Fruit fly (Drosophila melanogaster) whole organism, embryonic: ENCODE data around the gene mRpL46.
A peak's percentile ranks its signal among the peaks of the same experiment; 100 is the strongest.

Experiments
- Atf-2 ChIP-seq: fragments of 200-800 bp; sonication (Bioruptor generic); optimal IDR thresholded peaks from 2 replicates; lab custom pipeline; 2016; ENCODE audit warnings: missing biosample characterization, missing genetic modification characterization
- BEAF-32 ChIP-seq: fragments of 200-800 bp; sonication (Bioruptor generic); optimal IDR thresholded peaks from 3 replicates; lab custom pipeline; 2017; ENCODE audit warnings: missing biosample characterization, missing genetic modification characterization, mild to moderate bottlenecking, moderate library complexity, missing genetic modification reagents
- CG10654 ChIP-seq: fragments of 200-800 bp; sonication (Bioruptor generic); optimal IDR thresholded peaks from 2 replicates; lab custom pipeline; 2016; ENCODE audit warnings: missing biosample characterization, missing genetic modification characterization
- CG11085 ChIP-seq: fragments of 200-800 bp; sonication (Bioruptor generic); IDR thresholded peaks from 2 replicates; pipeline ENCODE4 v1.3.6; 2022; ENCODE audit warnings: missing biosample characterization, missing genetic modification characterization
- CG13287 ChIP-seq: fragments of 200-800 bp; sonication (Bioruptor generic); IDR thresholded peaks from 2 replicates; pipeline ENCODE4 v1.3.6; 2022; ENCODE audit warnings: missing biosample characterization, missing genetic modification characterization; ENCODE audit not compliant: partially characterized antibody
- CG13424 ChIP-seq: fragments of 200-800 bp; sonication (Bioruptor generic); optimal IDR thresholded peaks from 2 replicates; lab custom pipeline; 2019; ENCODE audit warnings: missing biosample characterization, mild to moderate bottlenecking, missing genetic modification characterization, moderate library complexity
- CG13624 ChIP-seq: fragments of 200-800 bp; sonication (Bioruptor generic); optimal IDR thresholded peaks from 2 replicates; lab custom pipeline; 2016; ENCODE audit warnings: missing biosample characterization, missing genetic modification characterization
- CG16779 ChIP-seq: fragments of 200-800 bp; sonication (Bioruptor generic); IDR thresholded peaks from 2 replicates; pipeline ENCODE4 v1.3.6; 2022; ENCODE audit warnings: missing biosample characterization, missing genetic modification characterization
- CG2116 ChIP-seq: fragments of 200-800 bp; sonication (Bioruptor generic); optimal IDR thresholded peaks from 3 replicates; lab custom pipeline; 2018; ENCODE audit warnings: missing biosample characterization, mild to moderate bottlenecking, missing genetic modification characterization
- CG3995 ChIP-seq: fragments of 200-800 bp; sonication (Bioruptor generic); optimal IDR thresholded peaks from 3 replicates; lab custom pipeline; 2016; ENCODE audit warnings: missing biosample characterization, missing genetic modification characterization
- CG4360 ChIP-seq: fragments of 200-800 bp; sonication (Bioruptor generic); IDR thresholded peaks from 2 replicates; pipeline ENCODE4 v1.3.6; 2022; ENCODE audit warnings: missing biosample characterization, missing genetic modification characterization
- CG6254 ChIP-seq: fragments of 200-800 bp; sonication (Bioruptor generic); optimal IDR thresholded peaks from 3 replicates; lab custom pipeline; 2017; ENCODE audit warnings: mild to moderate bottlenecking, missing biosample characterization, missing genetic modification reagents, missing genetic modification characterization
- CG6813 ChIP-seq: fragments of 200-800 bp; sonication (Bioruptor generic); optimal IDR thresholded peaks from 2 replicates; lab custom pipeline; 2017; ENCODE audit warnings: missing biosample characterization, missing genetic modification characterization, mild to moderate bottlenecking, moderate library complexity, missing genetic modification reagents
- Dll ChIP-seq: fragments of 200-800 bp; sonication (Bioruptor generic); IDR thresholded peaks from 4 replicates; pipeline ENCODE4 v1.3.6; 2022; ENCODE audit warnings: missing biosample characterization, missing genetic modification characterization; ENCODE audit not compliant: partially characterized antibody
- E2f2 ChIP-seq: fragments of 200-800 bp; sonication (Bioruptor generic); IDR thresholded peaks from 2 replicates; pipeline ENCODE4 v1.3.6; 2022; ENCODE audit warnings: missing biosample characterization, missing genetic modification characterization
- HLH4C ChIP-seq: fragments of 200-800 bp; sonication (Bioruptor generic); IDR thresholded peaks from 3 replicates; pipeline ENCODE4 v1.3.6; 2022; ENCODE audit warnings: missing biosample characterization, missing genetic modification characterization; ENCODE audit not compliant: partially characterized antibody
- HLHmδ ChIP-seq: fragments of 200-800 bp; sonication (Bioruptor generic); optimal IDR thresholded peaks from 2 replicates; lab custom pipeline; 2018; ENCODE audit warnings: missing biosample characterization, mild to moderate bottlenecking, missing genetic modification characterization, moderate library complexity
- Lhr ChIP-seq: fragments of 200-800 bp; sonication (Bioruptor generic); optimal IDR thresholded peaks from 3 replicates; lab custom pipeline; 2017; ENCODE audit warnings: mild to moderate bottlenecking, missing biosample characterization, missing genetic modification reagents, missing genetic modification characterization
- NfI ChIP-seq: fragments of 200-800 bp; sonication (Bioruptor generic); optimal IDR thresholded peaks from 3 replicates; lab custom pipeline; 2018; ENCODE audit warnings: missing biosample characterization, mild to moderate bottlenecking, missing genetic modification characterization, moderate library complexity
- Pdp1 ChIP-seq, 2 experiments: fragments of 200-800 bp; sonication (Bioruptor generic); optimal IDR thresholded peaks; 3 replicates each; lab custom pipeline; 2016; ENCODE audit warnings: missing biosample characterization in 2 of 2, missing genetic modification characterization in 2 of 2, mild to moderate bottlenecking in 1 of 2, moderate library complexity in 1 of 2
- Rx ChIP-seq: fragments of 200-800 bp; sonication (Bioruptor generic); IDR thresholded peaks from 2 replicates; pipeline ENCODE4 v1.3.6; 2022; ENCODE audit warnings: missing biosample characterization, missing genetic modification characterization
- Scr ChIP-seq: fragments of 200-800 bp; sonication (Bioruptor generic); IDR thresholded peaks from 2 replicates; pipeline ENCODE4 v1.3.6; 2022; ENCODE audit warnings: missing biosample characterization, missing genetic modification characterization; ENCODE audit not compliant: partially characterized antibody
- Sox100B ChIP-seq: fragments of 200-800 bp; sonication (Bioruptor generic); optimal IDR thresholded peaks from 3 replicates; lab custom pipeline; 2018; ENCODE audit warnings: missing biosample characterization, mild to moderate bottlenecking, missing genetic modification characterization
- YL-1 ChIP-seq: fragments of 200-800 bp; sonication (Bioruptor generic); optimal IDR thresholded peaks from 3 replicates; lab custom pipeline; 2017; ENCODE audit warnings: missing biosample characterization, mild to moderate bottlenecking, missing genetic modification characterization
- cad ChIP-seq: fragments of >200 bp; optimal IDR thresholded peaks from 2 replicates; lab custom pipeline; 2017; ENCODE audit warnings: missing biosample characterization, missing genetic modification characterization
- dan ChIP-seq: fragments of 200-800 bp; sonication (Bioruptor generic); IDR thresholded peaks from 2 replicates; pipeline ENCODE4 v1.3.6; 2022; ENCODE audit warnings: missing biosample characterization, missing genetic modification characterization
- dmrt11E ChIP-seq: fragments of 200-800 bp; sonication (Bioruptor generic); optimal IDR thresholded peaks from 3 replicates; lab custom pipeline; 2018; ENCODE audit warnings: missing biosample characterization, mild to moderate bottlenecking, missing genetic modification characterization, moderate library complexity
- fu2 ChIP-seq: fragments of 200-800 bp; sonication (Bioruptor generic); optimal IDR thresholded peaks from 2 replicates; lab custom pipeline; 2016; ENCODE audit warnings: missing biosample characterization, missing genetic modification characterization
- insv ChIP-seq, 2 experiments: fragments of 200-800 bp; sonication (Bioruptor generic); optimal IDR thresholded peaks; 3 replicates each; lab custom pipeline; 2016 to 2018; ENCODE audit warnings: missing biosample characterization in 2 of 2, missing genetic modification characterization in 2 of 2
- jumu ChIP-seq: fragments of 200-800 bp; sonication (Bioruptor generic); optimal IDR thresholded peaks from 3 replicates; lab custom pipeline; 2016; ENCODE audit warnings: missing biosample characterization, missing genetic modification characterization
- lab ChIP-seq: fragments of 200-800 bp; sonication (Bioruptor generic); optimal IDR thresholded peaks from 3 replicates; lab custom pipeline; 2017; ENCODE audit warnings: missing biosample characterization, missing genetic modification characterization, mild to moderate bottlenecking, moderate library complexity, missing genetic modification reagents
- mirr ChIP-seq: fragments of 200-800 bp; sonication (Bioruptor generic); optimal IDR thresholded peaks from 3 replicates; lab custom pipeline; 2018; ENCODE audit warnings: missing biosample characterization, mild to moderate bottlenecking, missing genetic modification characterization
- onecut ChIP-seq: fragments of 200-800 bp; sonication (Bioruptor generic); IDR thresholded peaks from 2 replicates; pipeline ENCODE4 v1.3.6; 2022; ENCODE audit warnings: missing biosample characterization, missing genetic modification characterization
- pb ChIP-seq: fragments of 200-800 bp; sonication (Bioruptor generic); optimal IDR thresholded peaks from 3 replicates; lab custom pipeline; 2016; ENCODE audit warnings: missing biosample characterization, missing genetic modification characterization
- pzg ChIP-seq: fragments of 200-800 bp; sonication (Bioruptor generic); optimal IDR thresholded peaks from 3 replicates; lab custom pipeline; 2018; ENCODE audit warnings: missing biosample characterization, mild to moderate bottlenecking, missing genetic modification characterization, moderate library complexity
- scrt ChIP-seq: fragments of 200-800 bp; sonication (Bioruptor generic); optimal IDR thresholded peaks from 2 replicates; lab custom pipeline; 2018; ENCODE audit warnings: missing biosample characterization, mild to moderate bottlenecking, missing genetic modification characterization, moderate library complexity
- sima ChIP-seq: fragments of 200-800 bp; sonication (Bioruptor generic); optimal IDR thresholded peaks from 2 replicates; lab custom pipeline; 2016; ENCODE audit warnings: missing biosample characterization, missing genetic modification characterization
- sna ChIP-seq: fragments of 200-800 bp; sonication (Bioruptor generic); IDR thresholded peaks from 2 replicates; pipeline ENCODE4 v1.3.6; 2022; ENCODE audit warnings: missing biosample characterization, missing genetic modification characterization; ENCODE audit not compliant: partially characterized antibody
- tup ChIP-seq: fragments of 200-800 bp; sonication (Bioruptor generic); optimal IDR thresholded peaks from 2 replicates; lab custom pipeline; 2016; ENCODE audit warnings: missing biosample characterization, mild to moderate bottlenecking, missing genetic modification characterization, moderate library complexity
- unc-4 ChIP-seq: fragments of 200-800 bp; sonication (Bioruptor generic); IDR thresholded peaks from 2 replicates; pipeline ENCODE4 v1.3.6; 2022; ENCODE audit warnings: missing biosample characterization, missing genetic modification characterization; ENCODE audit not compliant: partially characterized antibody
- vvl ChIP-seq: fragments of 200-800 bp; sonication (Bioruptor generic); IDR thresholded peaks from 2 replicates; pipeline ENCODE4 v1.3.6; 2022; ENCODE audit warnings: missing biosample characterization, missing genetic modification characterization

The mRpL46 gene

dm6 chr3L:1798649-1799048 is 21.4 kb downstream of the mRpL46 start, which contains the start of gene Patj (continued):
- TF ChIP-seq lab (GFP tag; lab: Kevin White, UChicago) (no peak), mirr (GFP tag; lab: Kevin White, UChicago) (no peak), CG13424 (tag; lab: Kevin White, UChicago) (no peak), BEAF-32 (GFP tag; lab: Kevin White, UChicago) (peak; percentile 59), CG16779 (GFP tag; lab: Robert Waterston, UW) (no peak), HLHmδ (GFP tag; lab: Kevin White, UChicago) (no peak), Scr (GFP tag; lab: Robert Waterston, UW) (peak; percentile 55), onecut (peak; percentile 17; the same call in 1 of the 2 replicates), fu2 (GFP tag; lab: Kevin White, UChicago) (no peak), sima (no peak), NfI (no peak), HLH4C (peak; percentile 24; the same call in 1 of the 3 replicates), vvl (GFP tag; lab: Robert Waterston, UW) (peak; percentile 28), CG6254 (no peak), dmrt11E (no peak), tup (GFP tag; lab: Kevin White, UChicago) (no peak), CG13287 (GFP tag; lab: Robert Waterston, UW) (peak; percentile 72), scrt (GFP tag; lab: Kevin White, UChicago) (no peak), CG13624 (no peak), Dll (GFP tag; lab: Robert Waterston, UW) (peak; percentile 52; the same call in 3 of the 4 replicates), CG3995 (GFP tag; lab: Kevin White, UChicago) (no peak), unc-4 (GFP tag; lab: Robert Waterston, UW) (peak; percentile 55), YL-1 (GFP tag; lab: Kevin White, UChicago) (peak; percentile 56), cad (GFP tag; lab: Kevin White, UChicago) (no peak), CG2116 (GFP tag; lab: Kevin White, UChicago) (peak; percentile 67), CG4360 (no peak), CG10654 (GFP tag; lab: Kevin White, UChicago) (no peak), Rx (no peak), Lhr (GFP tag; lab: Kevin White, UChicago) (no peak), dan (GFP tag; lab: Robert Waterston, UW) (no peak), CG11085 (GFP tag; lab: Robert Waterston, UW) (no peak), Atf-2 (GFP tag; lab: Kevin White, UChicago) (no peak), jumu (GFP tag; lab: Kevin White, UChicago) (no peak), E2f2 (GFP tag; lab: Robert Waterston, UW) (peak; percentile 75), pb (no peak), CG6813 (GFP tag; lab: Kevin White, UChicago) (no peak), pzg (peak; percentile 83), insv (GFP tag; optimal IDR thresholded peaks at IDR 0.05; lab: Kevin White, UChicago) (no peak), Sox100B (GFP tag; lab: Kevin White, UChicago) (no peak), sna (GFP tag; lab: Robert Waterston, UW) (peak; percentile 50; the same call in 1 of the 2 replicates), Pdp1 (GFP tag; optimal IDR thresholded peaks at IDR 0.05; lab: Kevin White, UChicago) (peak in 1 of 2 experiments; percentile 28)
- TF ChIP-seq, all 482 proteins: peak for 50
